Fruit fly (Drosophila melanogaster) S2 (cell line): ENCODE data around the gene Nckx30C.

Source experiments
- CG8478 ChIP-seq: fragments of >200 bp; optimal IDR thresholded peaks from 2 replicates; lab custom pipeline; 2018
- CTCF ChIP-seq, 2 experiments: fragments of >200 bp; optimal IDR thresholded peaks; 2 replicates each; lab custom pipeline; 2018

- no peak for TF ChIP-seq CG8478 (lab: Kevin White, UChicago)
- no peak for TF ChIP-seq CTCF (optimal IDR thresholded peaks at IDR 0.05; lab: Kevin White, UChicago)
Measured at dm6 chr2L:9792945-9793344, 46.6 kb upstream of the Nckx30C start, which contains the start of gene CG13123.
